Worm (Caenorhabditis elegans) whole organism, dauer: ENCODE data around the gene Y104H12D.2.

Experiments
- unc-62 ChIP-seq: sonication (generic microtip); optimal IDR thresholded peaks from 2 replicates; lab custom pipeline; 2017; ENCODE audit warnings: missing biosample characterization, missing genetic modification reagents, missing genetic modification characterization

Y104H12D.2 gene

ce11 chrIV:1199501-1199900 lies 21.7 kb downstream of the Y104H12D.2 start:
- TF ChIP-seq unc-62 (GFP tag; lab: Kevin White, UChicago), result no peak

ce11 chrIV:1204870-1205269 lies 27.0 kb downstream of the Y104H12D.2 start, which contains the start of gene dsl-2:
Gene dsl-2 (minus strand): TSS chrIV:1204970.
- no peak for TF ChIP-seq unc-62 (GFP tag; lab: Kevin White, UChicago)

ce11 chrIV:1207980-1208379 lies 30.2 kb downstream of the Y104H12D.2 start, which contains the start of gene dsl-1:
Gene dsl-1 (minus strand): TSS chrIV:1208080.
- no peak for TF ChIP-seq unc-62 (GFP tag; lab: Kevin White, UChicago)

ce11 chrIV:1209320-1209719 lies 31.5 kb downstream of the Y104H12D.2 start:
- no peak for TF ChIP-seq unc-62 (GFP tag; lab: Kevin White, UChicago)

ce11 chrIV:1209813-1210212 lies 32.0 kb downstream of the Y104H12D.2 start:
- TF ChIP-seq unc-62 (GFP tag; lab: Kevin White, UChicago), result no peak

- no peak for TF ChIP-seq unc-62 (GFP tag; lab: Kevin White, UChicago)
Measured at ce11 chrIV:1211902-1212301, 34.1 kb downstream of the Y104H12D.2 start.

ce11 chrIV:1212357-1212756 lies 34.5 kb downstream of the Y104H12D.2 start:
- TF ChIP-seq unc-62 (GFP tag; lab: Kevin White, UChicago), result no peak

ce11 chrIV:1213192-1213591 lies 35.4 kb downstream of the Y104H12D.2 start:
- TF ChIP-seq unc-62 (GFP tag; lab: Kevin White, UChicago), result no peak

- TF ChIP-seq unc-62 (GFP tag; lab: Kevin White, UChicago), result no peak
Measured at ce11 chrIV:1215536-1215935, 37.7 kb downstream of the Y104H12D.2 start.

ce11 chrIV:1216290-1216689 lies 38.5 kb downstream of the Y104H12D.2 start, which contains the start of gene W09G12.9:
Gene W09G12.9 (plus strand): TSS chrIV:1216590.
- no peak for TF ChIP-seq unc-62 (GFP tag; lab: Kevin White, UChicago)

- no peak for TF ChIP-seq unc-62 (GFP tag; lab: Kevin White, UChicago)
Measured at ce11 chrIV:1221167-1221566, 43.3 kb downstream of the Y104H12D.2 start, which contains the start of gene W09G12.10. Gene W09G12.10 (minus strand): TSS chrIV:1221287.

- no peak for TF ChIP-seq unc-62 (GFP tag; lab: Kevin White, UChicago)
Measured at ce11 chrIV:1224781-1225180, 47.0 kb downstream of the Y104H12D.2 start.

ce11 chrIV:1225596-1226232 lies 47.9 kb downstream of the Y104H12D.2 start, which contains the start of gene W09G12.8:
Gene W09G12.8 (plus strand): TSS chrIV:1226182.
- no peak for TF ChIP-seq unc-62 (GFP tag; lab: Kevin White, UChicago)

- TF ChIP-seq unc-62 (GFP tag; lab: Kevin White, UChicago), result no peak
Measured at ce11 chrIV:1228675-1229130, 50.9 kb downstream of the Y104H12D.2 start, which contains the start of gene W09G12.7. Gene W09G12.7 (plus strand): TSS chrIV:1229080.

- no peak for TF ChIP-seq unc-62 (GFP tag; lab: Kevin White, UChicago)
Measured at ce11 chrIV:1231589-1231988, 53.8 kb downstream of the Y104H12D.2 start, which contains the start of gene W09G12.6. Gene W09G12.6 (plus strand): TSS chrIV:1231889.
